Worm (Caenorhabditis elegans) whole organism, L2 larva: ENCODE measurements around the gene Y62H9A.16.

Experiments
- R02D3.7 ChIP-seq: fragments of 150-350 bp; optimal IDR thresholded peaks from 2 replicates; lab custom pipeline; 2014; ENCODE audit warnings: missing biosample characterization, missing genetic modification characterization
- ceh-16 ChIP-seq: fragments of 150-350 bp; optimal IDR thresholded peaks from 2 replicates; lab custom pipeline; 2014; ENCODE audit warnings: missing biosample characterization, missing genetic modification characterization
- ceh-82 ChIP-seq: fragments of 150-350 bp; optimal IDR thresholded peaks from 2 replicates; lab custom pipeline; 2014; ENCODE audit warnings: missing biosample characterization, missing genetic modification characterization
- elt-3 ChIP-seq: sonication (generic microtip); optimal IDR thresholded peaks from 2 replicates; lab custom pipeline; 2017; ENCODE audit warnings: missing biosample characterization, missing genetic modification characterization
- lin-13 ChIP-seq: fragments of 150-350 bp; optimal IDR thresholded peaks from 2 replicates; lab custom pipeline; 2014; ENCODE audit warnings: missing biosample characterization, missing genetic modification reagents, missing genetic modification characterization
- mab-5 ChIP-seq: fragments of 150-350 bp; optimal IDR thresholded peaks from 2 replicates; lab custom pipeline; 2014; ENCODE audit warnings: missing biosample characterization, missing genetic modification characterization
- mdl-1 ChIP-seq, 2 experiments: fragments of 150-350 bp in 1 of 2; sonication (generic microtip) in 1 of 2; optimal IDR thresholded peaks; 2 replicates each; lab custom pipeline; 2017; ENCODE audit warnings: missing biosample characterization in 2 of 2, missing genetic modification characterization in 2 of 2
- nhr-10 ChIP-seq: sonication (generic microtip); optimal IDR thresholded peaks from 2 replicates; lab custom pipeline; 2017; ENCODE audit warnings: missing biosample characterization, missing genetic modification characterization
- nhr-23 ChIP-seq: fragments of 150-350 bp; optimal IDR thresholded peaks from 2 replicates; lab custom pipeline; 2014; ENCODE audit warnings: missing biosample characterization, missing genetic modification reagents, missing genetic modification characterization
- nhr-77 ChIP-seq: fragments of 150-350 bp; optimal IDR thresholded peaks from 2 replicates; lab custom pipeline; 2014; ENCODE audit warnings: missing biosample characterization, missing genetic modification characterization
- skn-1 ChIP-seq: sonication (generic microtip); optimal IDR thresholded peaks from 2 replicates; lab custom pipeline; 2017; ENCODE audit warnings: missing biosample characterization, missing genetic modification characterization
- snpc-4 ChIP-seq: fragments of 150-350 bp; optimal IDR thresholded peaks from 2 replicates; lab custom pipeline; 2014; ENCODE audit warnings: missing biosample characterization, missing genetic modification characterization
- unc-39 ChIP-seq: fragments of 150-350 bp; optimal IDR thresholded peaks from 2 replicates; lab custom pipeline; 2014; ENCODE audit warnings: missing biosample characterization, missing genetic modification characterization
- ztf-4 ChIP-seq: fragments of 150-350 bp; optimal IDR thresholded peaks from 2 replicates; lab custom pipeline; 2014; ENCODE audit warnings: missing biosample characterization, missing genetic modification characterization

ce11 chrX:11969085-11969484 is 51.0 kb downstream of the Y62H9A.16 start:
- TF ChIP-seq snpc-4 (tag; lab: Kevin White, UChicago) (no peak), mdl-1 (tag; optimal IDR thresholded peaks at IDR 0.05; lab: Kevin White, UChicago) (no peak), R02D3.7 (tag; lab: Kevin White, UChicago) (no peak), unc-39 (tag; lab: Kevin White, UChicago) (no peak), elt-3 (tag; lab: Kevin White, UChicago) (no peak), lin-13 (GFP tag; lab: Kevin White, UChicago) (no peak), nhr-23 (no peak), ceh-82 (tag; lab: Kevin White, UChicago) (no peak), nhr-77 (tag; lab: Kevin White, UChicago) (no peak), nhr-10 (tag; lab: Kevin White, UChicago) (no peak), ztf-4 (tag; lab: Kevin White, UChicago) (no peak), mab-5 (no peak), ceh-16 (tag; lab: Kevin White, UChicago) (no peak), skn-1 (tag; lab: Kevin White, UChicago) (no peak)
